Fruit fly (Drosophila melanogaster) whole organism, embryonic: ENCODE data around the gene Uba2.

ENCODE experiments used
- Bdp1 ChIP-seq: fragments of 200-800 bp; sonication (Bioruptor generic); optimal IDR thresholded peaks from 3 replicates; lab custom pipeline; 2016; ENCODE audit warnings: missing biosample characterization, missing genetic modification characterization
- Bgb ChIP-seq: fragments of 200-800 bp; sonication (Bioruptor generic); IDR thresholded peaks from 2 replicates; pipeline ENCODE4 v1.3.6; 2022; ENCODE audit warnings: missing biosample characterization, missing genetic modification characterization; ENCODE audit not compliant: partially characterized antibody
- CG11247 ChIP-seq: fragments of 200-800 bp; sonication (Bioruptor generic); IDR thresholded peaks from 2 replicates; pipeline ENCODE4 v1.3.6; 2022; ENCODE audit warnings: missing biosample characterization, missing genetic modification characterization
- CG12769 ChIP-seq: fragments of 200-800 bp; sonication (Bioruptor generic); optimal IDR thresholded peaks from 2 replicates; lab custom pipeline; 2019; ENCODE audit warnings: missing biosample characterization, mild to moderate bottlenecking, missing genetic modification characterization, moderate library complexity
- CG13123 ChIP-seq: fragments of 200-800 bp; sonication (Bioruptor generic); optimal IDR thresholded peaks from 2 replicates; lab custom pipeline; 2016; ENCODE audit warnings: missing biosample characterization, missing genetic modification characterization
- CG13624 ChIP-seq: fragments of 200-800 bp; sonication (Bioruptor generic); optimal IDR thresholded peaks from 2 replicates; lab custom pipeline; 2016; ENCODE audit warnings: missing biosample characterization, missing genetic modification characterization
- CG13775 ChIP-seq: fragments of 200-800 bp; sonication (Bioruptor generic); optimal IDR thresholded peaks from 3 replicates; lab custom pipeline; 2017; ENCODE audit warnings: missing biosample characterization, mild to moderate bottlenecking, missing genetic modification characterization
- CG14667 ChIP-seq: fragments of 200-800 bp; sonication (Bioruptor generic); IDR thresholded peaks from 2 replicates; pipeline ENCODE4 v1.3.6; 2022; ENCODE audit warnings: missing biosample characterization, missing genetic modification characterization
- CG17612 ChIP-seq: fragments of 200-800 bp; sonication (Bioruptor generic); IDR thresholded peaks from 2 replicates; pipeline ENCODE4 v1.3.6; 2022; ENCODE audit warnings: missing biosample characterization, missing genetic modification characterization
- CG18619 ChIP-seq: fragments of 200-800 bp; sonication (Bioruptor generic); optimal IDR thresholded peaks from 3 replicates; lab custom pipeline; 2017; ENCODE audit warnings: missing biosample characterization, mild to moderate bottlenecking, missing genetic modification characterization
- CG31224 ChIP-seq: fragments of 200-800 bp; sonication (Bioruptor generic); IDR thresholded peaks from 2 replicates; pipeline ENCODE4 v1.3.6; 2022; ENCODE audit warnings: missing biosample characterization, missing genetic modification characterization
- CG3163 ChIP-seq: fragments of 200-800 bp; sonication (Bioruptor generic); optimal IDR thresholded peaks from 3 replicates; lab custom pipeline; 2016; ENCODE audit warnings: missing biosample characterization, missing genetic modification characterization
- CG43689 ChIP-seq: fragments of 200-800 bp; sonication (Bioruptor generic); IDR thresholded peaks from 2 replicates; pipeline ENCODE4 v1.3.6; 2022; ENCODE audit warnings: missing biosample characterization, missing genetic modification characterization
- CG4404 ChIP-seq: fragments of 200-800 bp; sonication (Bioruptor generic); IDR thresholded peaks from 2 replicates; pipeline ENCODE4 v1.3.6; 2022; ENCODE audit warnings: missing biosample characterization, missing genetic modification characterization
- CG5180 ChIP-seq: fragments of 200-800 bp; sonication (Bioruptor generic); optimal IDR thresholded peaks from 3 replicates; lab custom pipeline; 2017; ENCODE audit warnings: missing biosample characterization, missing genetic modification characterization, mild to moderate bottlenecking, moderate library complexity, missing genetic modification reagents
- CG5245 ChIP-seq: fragments of 200-800 bp; sonication (Bioruptor generic); optimal IDR thresholded peaks from 3 replicates; lab custom pipeline; 2016; ENCODE audit warnings: missing biosample characterization, missing genetic modification characterization
- CG5953 ChIP-seq: fragments of 200-800 bp; sonication (Bioruptor generic); IDR thresholded peaks from 2 replicates; pipeline ENCODE4 v1.3.6; 2022; ENCODE audit warnings: missing biosample characterization, missing genetic modification characterization
- CG6272 ChIP-seq: fragments of 200-800 bp; sonication (Bioruptor generic); IDR thresholded peaks from 2 replicates; pipeline ENCODE4 v1.3.6; 2022; ENCODE audit warnings: missing biosample characterization, missing genetic modification characterization
- CG7357 ChIP-seq: fragments of 200-800 bp; sonication (Bioruptor generic); IDR thresholded peaks from 3 replicates; pipeline ENCODE4 v1.3.6; 2022; ENCODE audit warnings: missing biosample characterization, missing genetic modification characterization
- CrebB ChIP-seq: fragments of 200-800 bp; sonication (Bioruptor generic); optimal IDR thresholded peaks from 3 replicates; lab custom pipeline; 2018; ENCODE audit warnings: missing biosample characterization, mild to moderate bottlenecking, missing genetic modification characterization
- Dbx ChIP-seq: fragments of 200-800 bp; sonication (Bioruptor generic); IDR thresholded peaks from 3 replicates; pipeline ENCODE4 v1.3.6; 2022; ENCODE audit warnings: missing biosample characterization, missing genetic modification characterization
- Dip2 ChIP-seq: fragments of 200-800 bp; sonication (Bioruptor generic); IDR thresholded peaks from 2 replicates; pipeline ENCODE4 v1.3.6; 2022; ENCODE audit warnings: missing biosample characterization, missing genetic modification characterization
- E2f2 ChIP-seq: fragments of 200-800 bp; sonication (Bioruptor generic); IDR thresholded peaks from 2 replicates; pipeline ENCODE4 v1.3.6; 2022; ENCODE audit warnings: missing biosample characterization, missing genetic modification characterization
- ERR ChIP-seq: fragments of 200-800 bp; sonication (Bioruptor generic); optimal IDR thresholded peaks from 2 replicates; lab custom pipeline; 2016; ENCODE audit warnings: missing biosample characterization, missing genetic modification characterization
- Gsc ChIP-seq: fragments of 200-800 bp; sonication (Bioruptor generic); IDR thresholded peaks from 2 replicates; pipeline ENCODE4 v1.3.6; 2022; ENCODE audit warnings: missing biosample characterization, missing genetic modification characterization
- H2.0 ChIP-seq: fragments of 200-800 bp; sonication (Bioruptor generic); IDR thresholded peaks from 2 replicates; pipeline ENCODE4 v1.3.6; 2022; ENCODE audit warnings: missing biosample characterization, missing genetic modification characterization
- HHEX ChIP-seq: fragments of 200-800 bp; sonication (Bioruptor generic); optimal IDR thresholded peaks from 3 replicates; lab custom pipeline; 2017; ENCODE audit warnings: missing biosample characterization, mild to moderate bottlenecking, missing genetic modification characterization, missing genetic modification reagents
- HLH54F ChIP-seq: fragments of 200-800 bp; sonication (Bioruptor generic); optimal IDR thresholded peaks from 3 replicates; lab custom pipeline; 2016; ENCODE audit warnings: missing biosample characterization, missing genetic modification characterization
- HmgD ChIP-seq: fragments of 200-800 bp; sonication (Bioruptor generic); optimal IDR thresholded peaks from 3 replicates; lab custom pipeline; 2016; ENCODE audit warnings: missing biosample characterization, missing genetic modification characterization
- Hr78 ChIP-seq, 2 experiments: fragments of 200-800 bp in 1 of 2; fragments of >200 bp in 1 of 2; sonication (Bioruptor generic) in 1 of 2; optimal IDR thresholded peaks; 2 replicates each; lab custom pipeline; 2017 to 2019; ENCODE audit warnings: missing biosample characterization in 2 of 2, missing genetic modification characterization in 2 of 2, mild to moderate bottlenecking in 1 of 2, moderate library complexity in 1 of 2
- Jarid2 ChIP-seq: fragments of 200-800 bp; sonication (Bioruptor generic); optimal IDR thresholded peaks from 3 replicates; lab custom pipeline; 2017; ENCODE audit warnings: mild to moderate bottlenecking, missing biosample characterization, missing genetic modification reagents, missing genetic modification characterization
- Max ChIP-seq: fragments of 200-800 bp; sonication (Bioruptor generic); optimal IDR thresholded peaks from 2 replicates; lab custom pipeline; 2016; ENCODE audit warnings: missing biosample characterization, mild to moderate bottlenecking, missing genetic modification characterization
- Sox102F ChIP-seq: fragments of 200-800 bp; sonication (Bioruptor generic); optimal IDR thresholded peaks from 2 replicates; lab custom pipeline; 2018; ENCODE audit warnings: missing biosample characterization, mild to moderate bottlenecking, missing genetic modification characterization, moderate library complexity
- al ChIP-seq: fragments of 200-800 bp; sonication (Bioruptor generic); IDR thresholded peaks from 2 replicates; pipeline ENCODE4 v1.3.6; 2022; ENCODE audit warnings: missing biosample characterization, missing genetic modification characterization
- cwo ChIP-seq: fragments of 200-800 bp; sonication (Bioruptor generic); optimal IDR thresholded peaks from 3 replicates; lab custom pipeline; 2017; ENCODE audit warnings: missing biosample characterization, missing genetic modification characterization, mild to moderate bottlenecking, moderate library complexity, missing genetic modification reagents
- ewg ChIP-seq: fragments of 200-800 bp; sonication (Bioruptor generic); optimal IDR thresholded peaks from 3 replicates; lab custom pipeline; 2017; ENCODE audit warnings: mild to moderate bottlenecking, missing biosample characterization, missing genetic modification reagents, missing genetic modification characterization
- gsb-n ChIP-seq: fragments of 200-800 bp; sonication (Bioruptor generic); optimal IDR thresholded peaks from 3 replicates; lab custom pipeline; 2018; ENCODE audit warnings: missing biosample characterization, mild to moderate bottlenecking, missing genetic modification characterization
- gt ChIP-seq: fragments of 200-800 bp; sonication (Bioruptor generic); IDR thresholded peaks from 2 replicates; pipeline ENCODE4 v1.3.6; 2022; ENCODE audit warnings: missing biosample characterization, missing genetic modification characterization
- hb ChIP-seq: fragments of 200-800 bp; sonication (Bioruptor generic); IDR thresholded peaks from 3 replicates; pipeline ENCODE4 v1.3.6; 2022; ENCODE audit warnings: missing biosample characterization, missing genetic modification characterization; ENCODE audit not compliant: partially characterized antibody
- insv ChIP-seq, 2 experiments: fragments of 200-800 bp; sonication (Bioruptor generic); optimal IDR thresholded peaks; 3 replicates each; lab custom pipeline; 2016 to 2018; ENCODE audit warnings: missing biosample characterization in 2 of 2, missing genetic modification characterization in 2 of 2
- kni ChIP-seq: fragments of 200-800 bp; sonication (Bioruptor generic); optimal IDR thresholded peaks from 3 replicates; lab custom pipeline; 2017; ENCODE audit warnings: mild to moderate bottlenecking, missing biosample characterization, missing genetic modification reagents, missing genetic modification characterization
- lbe ChIP-seq: fragments of 200-800 bp; sonication (Bioruptor generic); optimal IDR thresholded peaks from 2 replicates; lab custom pipeline; 2016; ENCODE audit warnings: missing biosample characterization, mild to moderate bottlenecking, missing genetic modification characterization
- lmd ChIP-seq: fragments of 200-800 bp; sonication (Bioruptor generic); IDR thresholded peaks from 2 replicates; pipeline ENCODE4 v1.3.6; 2022; ENCODE audit warnings: missing biosample characterization, missing genetic modification characterization
- nau ChIP-seq: fragments of 200-800 bp; sonication (Bioruptor generic); optimal IDR thresholded peaks from 3 replicates; lab custom pipeline; 2017; ENCODE audit warnings: missing biosample characterization, mild to moderate bottlenecking, missing genetic modification characterization, missing genetic modification reagents
- scrt ChIP-seq: fragments of 200-800 bp; sonication (Bioruptor generic); optimal IDR thresholded peaks from 2 replicates; lab custom pipeline; 2018; ENCODE audit warnings: missing biosample characterization, mild to moderate bottlenecking, missing genetic modification characterization, moderate library complexity
- slbo ChIP-seq: fragments of 200-800 bp; sonication (Bioruptor generic); IDR thresholded peaks from 2 replicates; pipeline ENCODE4 v1.3.6; 2022; ENCODE audit warnings: missing biosample characterization, missing genetic modification characterization
- tap ChIP-seq: fragments of 200-800 bp; optimal IDR thresholded peaks from 3 replicates; lab custom pipeline; 2019; ENCODE audit warnings: missing biosample characterization, mild to moderate bottlenecking, missing genetic modification characterization, moderate library complexity
- tgo ChIP-seq: fragments of 200-800 bp; sonication (Bioruptor generic); IDR thresholded peaks from 3 replicates; pipeline ENCODE4 v1.3.6; 2022; ENCODE audit warnings: missing biosample characterization, missing genetic modification characterization
- tll ChIP-seq, 2 experiments: fragments of 200-800 bp in 1 of 2; fragments of >200 bp in 1 of 2; sonication (Bioruptor generic) in 1 of 2; optimal IDR thresholded peaks; 2 replicates each; lab custom pipeline; 2017 to 2019; ENCODE audit warnings: missing biosample characterization in 2 of 2, missing genetic modification characterization in 2 of 2, mild to moderate bottlenecking in 1 of 2, moderate library complexity in 1 of 2
- zfh1 ChIP-seq: fragments of 200-800 bp; sonication (Bioruptor generic); IDR thresholded peaks from 3 replicates; pipeline ENCODE4 v1.3.6; 2022; ENCODE audit warnings: missing biosample characterization, missing genetic modification characterization

Uba2 gene

DNA sequence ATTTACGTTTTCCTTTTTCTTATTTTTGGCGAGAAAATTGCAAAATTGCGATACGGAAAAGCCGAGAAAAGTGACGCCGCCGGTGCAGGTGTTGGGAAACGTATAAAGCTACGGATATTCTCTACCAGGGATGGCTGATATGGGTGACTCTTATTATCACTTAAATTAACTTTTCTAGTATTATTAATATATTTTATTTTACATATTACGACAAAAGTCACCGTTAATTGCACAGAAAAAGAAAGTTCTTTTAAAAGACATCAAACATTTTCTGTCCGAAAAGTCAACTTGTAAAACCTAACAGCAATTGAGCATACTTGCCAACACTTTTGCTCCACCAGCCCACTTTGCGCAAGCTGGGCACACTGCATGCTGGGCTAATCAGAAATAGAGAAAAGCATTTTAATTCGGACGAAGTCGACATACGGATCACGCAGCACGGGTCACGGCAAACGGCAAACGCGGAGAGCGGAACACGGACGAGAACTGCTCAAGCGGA is at the start of gene Uba2, which contains the start of gene Cds (continued):
- no peak for TF ChIP-seq CG5180 (GFP tag; lab: Kevin White, UChicago)
- peak; percentile 95 for TF ChIP-seq CG13775 (GFP tag; lab: Kevin White, UChicago)
- TF ChIP-seq CG5245: peak; percentile 74
- TF ChIP-seq CG17612 (GFP tag; lab: Robert Waterston, UW): peak; percentile 82
- TF ChIP-seq Dip2 (GFP tag; lab: Robert Waterston, UW): no peak
- peak; percentile 55 for TF ChIP-seq HmgD
- TF ChIP-seq ERR (GFP tag; lab: Kevin White, UChicago): no peak
- peak; percentile 86 for TF ChIP-seq CG13624
- no peak; the same call in 1 of the 2 replicates for TF ChIP-seq CG5953 (GFP tag; lab: Robert Waterston, UW)
- TF ChIP-seq Bgb (GFP tag; lab: Robert Waterston, UW): peak; percentile 37; the same call in 1 of the 2 replicates
- peak; percentile 86 for TF ChIP-seq H2.0
- TF ChIP-seq CG6272 (GFP tag; lab: Robert Waterston, UW): peak; percentile 92
- TF ChIP-seq Gsc (GFP tag; lab: Robert Waterston, UW): peak; percentile 62; the same call in 1 of the 2 replicates
- peak; percentile 82 for TF ChIP-seq ewg (GFP tag; lab: Kevin White, UChicago)
- TF ChIP-seq CG43689 (GFP tag; lab: Robert Waterston, UW): 0 out of 2 replicates have a peak, but pooled peaks have one; percentile 38
- peak; percentile 91 for TF ChIP-seq CG4404
- TF ChIP-seq CG31224: peak; percentile 86
- TF ChIP-seq nau (GFP tag; lab: Kevin White, UChicago): no peak
- TF ChIP-seq E2f2 (GFP tag; lab: Robert Waterston, UW): peak; percentile 73
- TF ChIP-seq lmd (GFP tag; lab: Robert Waterston, UW): peak; percentile 91
- TF ChIP-seq Dbx (GFP tag; lab: Robert Waterston, UW): peak; percentile 95
- peak in 1 of 2 experiments; percentile 92 for TF ChIP-seq tll (GFP tag; optimal IDR thresholded peaks at IDR 0.05; lab: Kevin White, UChicago)
- TF ChIP-seq zfh1 (GFP tag; lab: Robert Waterston, UW): peak; percentile 89
- TF ChIP-seq CG3163 (GFP tag; lab: Kevin White, UChicago): peak; percentile 33
- TF ChIP-seq CG14667 (GFP tag; lab: Robert Waterston, UW): peak; percentile 82
- no peak for TF ChIP-seq Jarid2 (GFP tag; lab: Kevin White, UChicago)
- TF ChIP-seq hb (GFP tag; lab: Robert Waterston, UW): no peak
- TF ChIP-seq HHEX (GFP tag; lab: Kevin White, UChicago): peak; percentile 93
- peak in 1 of 2 experiments; percentile 93 for TF ChIP-seq insv (GFP tag; optimal IDR thresholded peaks at IDR 0.05; lab: Kevin White, UChicago)
- TF ChIP-seq Sox102F (GFP tag; lab: Kevin White, UChicago): peak; percentile 94
- TF ChIP-seq CG12769 (tag; lab: Kevin White, UChicago): no peak
- peak; percentile 61 for TF ChIP-seq Bdp1 (GFP tag; lab: Kevin White, UChicago)
- TF ChIP-seq Max (GFP tag; lab: Kevin White, UChicago): peak; percentile 83
- TF ChIP-seq gt (GFP tag; lab: Robert Waterston, UW): peak; percentile 62; the same call in 1 of the 2 replicates
- TF ChIP-seq al (GFP tag; lab: Robert Waterston, UW): peak; percentile 94
- peak; percentile 88 for TF ChIP-seq HLH54F
- TF ChIP-seq Hr78 (GFP tag; optimal IDR thresholded peaks at IDR 0.05; lab: Kevin White, UChicago): peak in 1 of 2 experiments; percentile 51
- peak; percentile 91 for TF ChIP-seq CG13123 (GFP tag; lab: Kevin White, UChicago)
- peak; percentile 89 for TF ChIP-seq tap (tag; lab: Kevin White, UChicago)
- peak; percentile 92 for TF ChIP-seq tgo
- TF ChIP-seq kni: peak; percentile 76
- TF ChIP-seq CG18619: peak; percentile 91
- peak; percentile 96 for TF ChIP-seq slbo (GFP tag; lab: Robert Waterston, UW)
- peak; percentile 76 for TF ChIP-seq CG7357 (GFP tag; lab: Robert Waterston, UW)
- TF ChIP-seq scrt (GFP tag; lab: Kevin White, UChicago): peak; percentile 82
- TF ChIP-seq lbe: peak; percentile 91
- peak; percentile 83 for TF ChIP-seq cwo (GFP tag; lab: Kevin White, UChicago)
- peak; percentile 92 for TF ChIP-seq CG11247
- no peak for TF ChIP-seq gsb-n
- TF ChIP-seq CrebB (tag; lab: Kevin White, UChicago): peak; percentile 85
